Fruit fly (Drosophila melanogaster): ENCODE results near the gene CG5112.

The CG5112 gene

DNA sequence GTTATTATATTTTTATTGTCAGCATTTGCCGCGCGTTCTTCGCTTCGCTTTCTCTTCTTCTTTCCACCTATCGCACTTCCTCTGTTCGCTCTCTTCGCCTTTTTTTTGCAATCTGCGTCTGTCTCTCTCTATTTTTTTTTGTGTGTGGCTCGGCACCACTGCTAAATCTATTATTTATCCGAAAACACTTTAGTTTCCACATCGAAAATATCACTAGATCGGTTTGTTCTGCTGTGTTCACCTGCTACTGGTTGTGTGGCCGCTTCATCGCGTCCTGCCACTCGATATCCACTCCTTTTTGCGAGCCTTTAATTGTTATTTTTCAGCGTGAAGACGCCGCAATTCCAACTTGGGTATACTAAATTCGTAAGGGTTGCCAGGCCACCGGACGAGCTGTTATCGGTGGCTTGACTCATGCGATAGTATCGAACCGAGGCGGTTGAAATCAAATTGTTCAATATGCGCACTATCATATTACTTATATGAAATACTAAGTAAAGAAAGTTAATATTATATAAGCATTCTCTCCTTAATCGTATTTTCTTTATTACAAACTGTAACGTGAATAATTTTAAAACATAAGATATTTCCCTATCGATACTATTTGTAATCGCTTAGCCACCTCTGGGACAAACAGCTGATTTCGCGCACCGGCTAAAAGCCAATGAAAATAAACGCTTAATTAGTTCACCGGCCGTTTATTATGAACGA, 8.6 kb upstream of the CG5112 start, which contains the start of the genes XNP, CG42488 and CG5116 (continued):
- TF ChIP-seq Stat92E (GFP tag; optimal IDR thresholded peaks at IDR 0.05) (no peak), so (GFP tag; IDR thresholded peaks at IDR 0.05) (no peak), fd3F (GFP tag; optimal IDR thresholded peaks at IDR 0.05) (no peak), CG17361 (GFP tag; IDR thresholded peaks at IDR 0.05) (no peak), usp (GFP tag; optimal IDR thresholded peaks at IDR 0.05) (no peak), vfl (GFP tag; optimal IDR thresholded peaks at IDR 0.05) (peak; percentile 47), Dbx (GFP tag; IDR thresholded peaks at IDR 0.05) (peak; percentile 70; the same call in 1 of the 3 replicates), eyg (GFP tag; optimal IDR thresholded peaks at IDR 0.05) (no peak), CG14667 (GFP tag; IDR thresholded peaks at IDR 0.05) (no peak), CG17328 (GFP tag; IDR thresholded peaks at IDR 0.05) (peak; percentile 37; the same call in 1 of the 2 replicates), Nf-YA (GFP tag; IDR thresholded peaks at IDR 0.05) (no peak), pan (optimal IDR thresholded peaks at IDR 0.05) (no peak), pan (GFP tag; optimal IDR thresholded peaks at IDR 0.05 in 1 of 2, IDR thresholded peaks at IDR 0.05 in 1 of 2) (no peak), Ssrp (tag; optimal IDR thresholded peaks at IDR 0.05) (peak; percentile 15), CHES-1-like (GFP tag; optimal IDR thresholded peaks at IDR 0.05) (peak; percentile 65), wor (GFP tag; IDR thresholded peaks at IDR 0.05) (no peak), CG17829 (tag; optimal IDR thresholded peaks at IDR 0.05) (peak; percentile 66), ttk (GFP tag; IDR thresholded peaks at IDR 0.05) (no peak), prd (optimal IDR thresholded peaks at IDR 0.05) (no peak), prd (GFP tag; IDR thresholded peaks at IDR 0.05) (peak; percentile 62), H2.0 (GFP tag; IDR thresholded peaks at IDR 0.05) (no peak), CG43689 (GFP tag; IDR thresholded peaks at IDR 0.05) (no peak), CG12219 (GFP tag; optimal IDR thresholded peaks at IDR 0.05) (no peak), chn (GFP tag; optimal IDR thresholded peaks at IDR 0.05) (peak; percentile 40), Mes4 (GFP tag; optimal IDR thresholded peaks at IDR 0.05) (no peak), Dp (GFP tag; optimal IDR thresholded peaks at IDR 0.05) (peak; percentile 43), D19A (tag; optimal IDR thresholded peaks at IDR 0.05) (no peak), pb (GFP tag; optimal IDR thresholded peaks at IDR 0.05) (no peak), CG11456 (GFP tag; IDR thresholded peaks at IDR 0.05) (peak; percentile 65; the same call in 1 of the 3 replicates), CG7556 (GFP tag; optimal IDR thresholded peaks at IDR 0.05) (no peak), Dek (tag; optimal IDR thresholded peaks at IDR 0.05) (peak; percentile 32), zf30C (GFP tag; optimal IDR thresholded peaks at IDR 0.05) (peak; percentile 14), lilli (GFP tag; optimal IDR thresholded peaks at IDR 0.05) (peak; percentile 76), CG13894 (tag; optimal IDR thresholded peaks at IDR 0.05) (no peak), CG14441 (GFP tag; IDR thresholded peaks at IDR 0.05) (0 out of 2 replicates have a peak, but pooled peaks have one; percentile 24), gem (tag; optimal IDR thresholded peaks at IDR 0.05) (no peak), D19B (GFP tag; optimal IDR thresholded peaks at IDR 0.05) (no peak), seq (GFP tag; IDR thresholded peaks at IDR 0.05) (0 out of 2 replicates have a peak, but pooled peaks have one; percentile 6), H15 (GFP tag; IDR thresholded peaks at IDR 0.05) (no peak), Atf3 (GFP tag; optimal IDR thresholded peaks at IDR 0.05) (no peak), croc (GFP tag; conservative IDR thresholded peaks at IDR 0.05) (no peak), CG10565 (GFP tag; optimal IDR thresholded peaks at IDR 0.05) (no peak), TFAM (GFP tag; optimal IDR thresholded peaks at IDR 0.05) (no peak), Chrac-16 (GFP tag; optimal IDR thresholded peaks at IDR 0.05) (peak; percentile 37), slbo (GFP tag; IDR thresholded peaks at IDR 0.05) (peak; percentile 82), NC2α (GFP tag; optimal IDR thresholded peaks at IDR 0.05) (no peak), Nf-YB (GFP tag; optimal IDR thresholded peaks at IDR 0.05) (peak; percentile 61), sob (GFP tag; IDR thresholded peaks at IDR 0.05) (peak; percentile 49), h (optimal IDR thresholded peaks at IDR 0.05) (no peak), CG17359 (tag; optimal IDR thresholded peaks at IDR 0.05) (no peak), emc (GFP tag; optimal IDR thresholded peaks at IDR 0.05) (no peak), dmrt99B (tag; optimal IDR thresholded peaks at IDR 0.05) (no peak)
